Worm (Caenorhabditis elegans): ENCODE measurements around the gene M18.6.

ce11 chrIV:12128708-12129107 lies 7.6 kb downstream of the M18.6 start:
- TF ChIP-seq zag-1 (tag; optimal IDR thresholded peaks at IDR 0.05) = no peak
- TF ChIP-seq unc-62 (GFP tag; optimal IDR thresholded peaks at IDR 0.05) = no peak
- TF ChIP-seq lsy-2 (tag; optimal IDR thresholded peaks at IDR 0.05) = peak in 1 of 2 experiments; percentile 9
- TF ChIP-seq mep-1 (tag; optimal IDR thresholded peaks at IDR 0.05) = peak; percentile 23
- TF ChIP-seq C04F5.9 (tag; optimal IDR thresholded peaks at IDR 0.05) = no peak
- no peak for TF ChIP-seq nhr-90 (tag; optimal IDR thresholded peaks at IDR 0.05; ENCODE audit: poor library complexity)

All from whole organism, L1 larva.